Worm (Caenorhabditis elegans): Measurements from ENCODE around the gene K07F5.6.

The K07F5.6 gene

DNA sequence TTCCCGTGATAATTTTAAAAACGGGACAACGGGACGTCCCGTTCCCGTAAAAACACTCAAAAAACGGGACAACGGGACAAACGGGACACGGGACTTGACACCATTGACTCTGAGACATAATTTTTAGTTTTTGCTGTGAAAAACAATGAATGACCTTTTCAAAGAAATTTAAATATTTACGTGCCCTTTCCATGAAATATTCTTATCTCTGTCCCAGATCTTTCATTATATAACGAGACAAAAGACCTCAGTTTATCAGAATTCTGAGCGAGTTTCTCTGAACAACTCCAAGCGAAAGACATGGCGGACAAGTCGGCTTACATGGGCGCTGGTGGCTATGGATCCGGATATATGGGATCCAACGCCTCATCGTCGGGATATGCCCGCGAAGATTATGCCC is 2.7 kb downstream of the K07F5.6 start, which contains the start of gene nspd-2:
TSS of gene nspd-2 (plus strand) at position 301 of the 400 bp plus-strand sequence.
- no peak for TF ChIP-seq ceh-58 (GFP tag; IDR thresholded peaks at IDR 0.05)
- no peak for TF ChIP-seq cebp-2 (GFP tag; IDR thresholded peaks at IDR 0.05)
- TF ChIP-seq tlf-1 (GFP tag; optimal IDR thresholded peaks at IDR 0.05): no peak
- TF ChIP-seq B0035.1 (tag; optimal IDR thresholded peaks at IDR 0.05): no peak
- TF ChIP-seq Y95B8A.8 (GFP tag; IDR thresholded peaks at IDR 0.05): no peak
- TF ChIP-seq F22D6.2 (tag; optimal IDR thresholded peaks at IDR 0.05): no peak
- no peak for TF ChIP-seq egrh-3 (GFP tag; IDR thresholded peaks at IDR 0.05)
- no peak for TF ChIP-seq K12H6.12 (tag; optimal IDR thresholded peaks at IDR 0.05)
- TF ChIP-seq fkh-3 (tag; optimal IDR thresholded peaks at IDR 0.05): no peak
- TF ChIP-seq Y79H2A.3 (GFP tag; conservative IDR thresholded peaks at IDR 0.05): no peak
- no peak for TF ChIP-seq bed-2 (GFP tag; IDR thresholded peaks at IDR 0.05)

- TF ChIP-seq snpc-1.1 (tag; optimal IDR thresholded peaks at IDR 0.05; ENCODE audit: insufficient read depth): no peak
- no peak for TF ChIP-seq athp-1 (tag; optimal IDR thresholded peaks at IDR 0.05)
- no peak for TF ChIP-seq die-1 (tag; optimal IDR thresholded peaks at IDR 0.05)
- TF ChIP-seq Y53G8AR.9 (GFP tag; conservative IDR thresholded peaks at IDR 0.05): no peak
- no peak for TF ChIP-seq unc-62 (GFP tag; optimal IDR thresholded peaks at IDR 0.05)
- no peak for TF ChIP-seq pha-4 (tag; optimal IDR thresholded peaks at IDR 0.05)
- TF ChIP-seq ceh-58 (GFP tag; IDR thresholded peaks at IDR 0.05): no peak
- TF ChIP-seq bed-1 (GFP tag; IDR thresholded peaks at IDR 0.05): no peak
Observed at ce11 chrIV:9842071-9842470, 4.4 kb downstream of the K07F5.6 start, which contains the start of gene K07F5.17. TSS of gene K07F5.17 (plus strand) at chrIV:9842371.

DNA sequence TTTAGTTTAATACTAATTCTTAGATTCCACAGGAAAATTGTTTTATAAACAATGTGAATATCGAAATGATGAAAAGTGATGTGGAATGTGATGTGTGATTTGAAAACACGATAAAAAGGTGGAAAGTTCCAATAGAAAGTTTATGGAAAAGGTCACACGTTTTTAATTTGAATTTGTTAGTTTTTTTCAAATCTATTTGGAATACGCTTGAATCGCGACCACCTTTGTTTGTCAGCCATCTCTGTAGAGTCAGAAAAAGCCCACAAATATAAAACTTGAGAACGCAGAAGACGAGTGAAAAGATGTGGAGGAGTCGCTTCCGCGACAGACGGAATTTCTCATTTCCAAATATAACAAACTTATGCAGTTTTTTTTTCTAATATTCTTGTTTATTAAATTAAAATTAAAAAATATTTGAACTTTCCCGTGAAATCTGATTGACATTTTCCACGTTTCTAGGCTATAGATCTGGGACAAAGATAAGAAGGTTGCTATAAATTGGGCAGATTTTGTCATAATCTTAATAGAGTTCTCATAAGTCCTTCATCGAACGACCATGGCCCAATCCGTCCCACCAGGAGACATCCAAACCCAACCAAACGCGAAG is 5.4 kb downstream of the K07F5.6 start, which contains the start of the genes kin-24 and msp-56:
TSS of gene kin-24 (minus strand) at position 101 of the 607 bp plus-strand sequence.
TSS of gene msp-56 (plus strand) at position 557 of the 607 bp plus-strand sequence.
- no peak for TF ChIP-seq tbx-9 (tag; optimal IDR thresholded peaks at IDR 0.05; ENCODE audit: borderline replicate concordance)
- TF ChIP-seq ama-1 (optimal IDR thresholded peaks at IDR 0.05): no peak
- no peak for TF ChIP-seq ama-1 (GFP tag; optimal IDR thresholded peaks at IDR 0.05)
- no peak for TF ChIP-seq akir-1 (GFP tag; optimal IDR thresholded peaks at IDR 0.05)
- no peak for TF ChIP-seq Y95B8A.8 (GFP tag; IDR thresholded peaks at IDR 0.05)
- no peak for TF ChIP-seq unc-62 (GFP tag; optimal IDR thresholded peaks at IDR 0.05)
- TF ChIP-seq snpc-3.4 (tag; optimal IDR thresholded peaks at IDR 0.05): no peak
- TF ChIP-seq nhr-80 (tag; optimal IDR thresholded peaks at IDR 0.05): no peak
- no peak for TF ChIP-seq K12H6.12 (tag; optimal IDR thresholded peaks at IDR 0.05)
- TF ChIP-seq sptf-2 (GFP tag; optimal IDR thresholded peaks at IDR 0.05): no peak
- TF ChIP-seq bed-2 (GFP tag; IDR thresholded peaks at IDR 0.05): no peak
- no peak for TF ChIP-seq egl-44 (GFP tag; IDR thresholded peaks at IDR 0.05)
- TF ChIP-seq hrde-1 (tag; optimal IDR thresholded peaks at IDR 0.05; ENCODE audit: borderline replicate concordance): no peak
- no peak for TF ChIP-seq F39B2.1 (GFP tag; IDR thresholded peaks at IDR 0.05)
- TF ChIP-seq snpc-4 (GFP tag; optimal IDR thresholded peaks at IDR 0.05): no peak
- no peak for TF ChIP-seq snpc-4 (tag; optimal IDR thresholded peaks at IDR 0.05)
- no peak for TF ChIP-seq tbp1 (GFP tag; optimal IDR thresholded peaks at IDR 0.05)
- TF ChIP-seq F55B11.4 (tag; optimal IDR thresholded peaks at IDR 0.05; ENCODE audit: borderline replicate concordance, insufficient read depth): no peak
- no peak for TF ChIP-seq F37B4.10 (GFP tag; IDR thresholded peaks at IDR 0.05)
- no peak for TF ChIP-seq unc-130 (GFP tag; optimal IDR thresholded peaks at IDR 0.05)
- TF ChIP-seq Y67H2A.10 (GFP tag; conservative IDR thresholded peaks at IDR 0.05): no peak

Measured in whole organism, young adult.